Worm (Caenorhabditis elegans) whole organism, midembryonic: ENCODE measurements around the gene gcp-2.2.
A peak's percentile ranks its signal among the peaks of the same experiment; 100 is the strongest.

ENCODE experiments used
- T22C8.4 ChIP-seq: fragments of 200-800 bp; sonication (Bioruptor generic); IDR thresholded peaks from 2 replicates; pipeline ENCODE4 v1.3.6; 2022; ENCODE audit warnings: missing genetic modification characterization, missing compliant biosample characterization
- cog-1 ChIP-seq: sonication (generic microtip); optimal IDR thresholded peaks from 2 replicates; lab custom pipeline; 2016; ENCODE audit warnings: missing genetic modification characterization, missing compliant biosample characterization
- flt-1 ChIP-seq: fragments of 200-800 bp; sonication (Bioruptor generic); IDR thresholded peaks from 2 replicates; pipeline ENCODE4 v1.3.6; 2022; ENCODE audit warnings: missing genetic modification characterization, missing compliant biosample characterization
- klf-2 ChIP-seq: fragments of 200-800 bp; sonication (Bioruptor generic); conservative IDR thresholded peaks from 2 replicates; pipeline ENCODE4 v1.3.6; 2022; ENCODE audit warnings: missing genetic modification reagents, missing genetic modification characterization, missing compliant biosample characterization
- med-1 ChIP-seq: sonication (generic microtip); optimal IDR thresholded peaks from 2 replicates; lab custom pipeline; 2017; ENCODE audit warnings: missing genetic modification characterization, mild to moderate bottlenecking, missing compliant biosample characterization, antibody characterized with exemption, missing genetic modification reagents; ENCODE audit not compliant: insufficient read depth
- ref-1 ChIP-seq: fragments of 200-800 bp; sonication (Bioruptor generic); conservative IDR thresholded peaks from 2 replicates; pipeline ENCODE4 v1.3.6; 2022; ENCODE audit warnings: missing genetic modification reagents, missing genetic modification characterization, missing compliant biosample characterization
- tab-1 ChIP-seq: fragments of 200-800 bp; sonication (Bioruptor generic); IDR thresholded peaks from 2 replicates; pipeline ENCODE4 v1.3.6; 2022; ENCODE audit warnings: missing genetic modification characterization, missing compliant biosample characterization
- ztf-23 ChIP-seq: fragments of 200-800 bp; sonication (Bioruptor generic); IDR thresholded peaks from 2 replicates; pipeline ENCODE4 v1.3.6; 2022; ENCODE audit warnings: missing genetic modification reagents, missing genetic modification characterization, missing compliant biosample characterization
- ztf-29 ChIP-seq: fragments of 200-800 bp; sonication (Bioruptor generic); IDR thresholded peaks from 2 replicates; pipeline ENCODE4 v1.3.6; 2022; ENCODE audit warnings: missing genetic modification reagents, missing genetic modification characterization, missing compliant biosample characterization

gcp-2.2 gene

ce11 chrX:11546445-11547275 is 9.1 kb downstream of the gcp-2.2 start, which contains the start of gene selt-1.1:
TSS of gene selt-1.1 (minus strand) at chrX:11546495.
- peak; percentile 86 for TF ChIP-seq T22C8.4 (GFP tag; lab: Robert Waterston, UW)
- peak; percentile 54 for TF ChIP-seq cog-1 (tag; lab: Kevin White, UChicago)
- no peak for TF ChIP-seq med-1 (GFP tag; lab: Kevin White, UChicago)

- no peak for TF ChIP-seq T22C8.4 (GFP tag; lab: Robert Waterston, UW)
- TF ChIP-seq med-1 (GFP tag; lab: Kevin White, UChicago) = no peak
- no peak for TF ChIP-seq klf-2 (GFP tag; lab: Robert Waterston, UW)
- TF ChIP-seq tab-1 (GFP tag; lab: Robert Waterston, UW) = no peak
- TF ChIP-seq ztf-29 (GFP tag; lab: Robert Waterston, UW) = no peak
- no peak for TF ChIP-seq flt-1
- TF ChIP-seq cog-1 (tag; lab: Kevin White, UChicago) = no peak
- TF ChIP-seq ref-1 (GFP tag; lab: Robert Waterston, UW) = no peak
- no peak for TF ChIP-seq ztf-23 (GFP tag; lab: Robert Waterston, UW)
These were observed 10.0 kb downstream of the gcp-2.2 start for ce11 chrX:11547442-11548023.

ce11 chrX:11548308-11548707 is 10.8 kb downstream of the gcp-2.2 start, which contains the start of gene mig-2:
TSS of gene mig-2 (plus strand) at chrX:11548608.
- TF ChIP-seq flt-1 (no peak), cog-1 (tag; lab: Kevin White, UChicago) (no peak), ztf-23 (GFP tag; lab: Robert Waterston, UW) (no peak), T22C8.4 (GFP tag; lab: Robert Waterston, UW) (no peak), klf-2 (GFP tag; lab: Robert Waterston, UW) (no peak), ref-1 (GFP tag; lab: Robert Waterston, UW) (no peak), ztf-29 (GFP tag; lab: Robert Waterston, UW) (no peak), tab-1 (GFP tag; lab: Robert Waterston, UW) (no peak), med-1 (GFP tag; lab: Kevin White, UChicago) (no peak)

- no peak for TF ChIP-seq ref-1 (GFP tag; lab: Robert Waterston, UW)
- TF ChIP-seq flt-1 = no peak
- no peak for TF ChIP-seq tab-1 (GFP tag; lab: Robert Waterston, UW)
- no peak for TF ChIP-seq ztf-23 (GFP tag; lab: Robert Waterston, UW)
These were observed 14.3 kb downstream of the gcp-2.2 start for ce11 chrX:11551808-11552207.

ce11 chrX:11552879-11553278 is 15.4 kb downstream of the gcp-2.2 start:
- TF ChIP-seq ztf-29 (GFP tag; lab: Robert Waterston, UW) = no peak
- no peak for TF ChIP-seq cog-1 (tag; lab: Kevin White, UChicago)
- TF ChIP-seq med-1 (GFP tag; lab: Kevin White, UChicago) = no peak
- TF ChIP-seq T22C8.4 (GFP tag; lab: Robert Waterston, UW) = no peak
- TF ChIP-seq tab-1 (GFP tag; lab: Robert Waterston, UW) = no peak
- TF ChIP-seq flt-1 = no peak
- no peak for TF ChIP-seq ref-1 (GFP tag; lab: Robert Waterston, UW)
- no peak for TF ChIP-seq ztf-23 (GFP tag; lab: Robert Waterston, UW)
- no peak for TF ChIP-seq klf-2 (GFP tag; lab: Robert Waterston, UW)

- TF ChIP-seq flt-1 (no peak), T22C8.4 (GFP tag; lab: Robert Waterston, UW) (no peak), klf-2 (GFP tag; lab: Robert Waterston, UW) (no peak), ztf-29 (GFP tag; lab: Robert Waterston, UW) (no peak), med-1 (GFP tag; lab: Kevin White, UChicago) (no peak), tab-1 (GFP tag; lab: Robert Waterston, UW) (no peak), ref-1 (GFP tag; lab: Robert Waterston, UW) (no peak), ztf-23 (GFP tag; lab: Robert Waterston, UW) (no peak), cog-1 (tag; lab: Kevin White, UChicago) (no peak)
These were observed 17.0 kb downstream of the gcp-2.2 start for ce11 chrX:11554522-11554921.

- no peak for TF ChIP-seq ztf-23 (GFP tag; lab: Robert Waterston, UW)
- no peak for TF ChIP-seq ref-1 (GFP tag; lab: Robert Waterston, UW)
- TF ChIP-seq T22C8.4 (GFP tag; lab: Robert Waterston, UW) = no peak
- TF ChIP-seq cog-1 (tag; lab: Kevin White, UChicago) = no peak
- no peak for TF ChIP-seq ztf-29 (GFP tag; lab: Robert Waterston, UW)
- no peak for TF ChIP-seq tab-1 (GFP tag; lab: Robert Waterston, UW)
- TF ChIP-seq flt-1 = no peak
- no peak for TF ChIP-seq klf-2 (GFP tag; lab: Robert Waterston, UW)
- no peak for TF ChIP-seq med-1 (GFP tag; lab: Kevin White, UChicago)
These were observed 17.5 kb downstream of the gcp-2.2 start for ce11 chrX:11555046-11555445.

- TF ChIP-seq cog-1 (tag; lab: Kevin White, UChicago) (no peak), klf-2 (GFP tag; lab: Robert Waterston, UW) (no peak), tab-1 (GFP tag; lab: Robert Waterston, UW) (no peak), flt-1 (no peak), med-1 (GFP tag; lab: Kevin White, UChicago) (no peak), ref-1 (GFP tag; lab: Robert Waterston, UW) (no peak), T22C8.4 (GFP tag; lab: Robert Waterston, UW) (no peak), ztf-23 (GFP tag; lab: Robert Waterston, UW) (no peak), ztf-29 (GFP tag; lab: Robert Waterston, UW) (no peak)
These were observed 18.1 kb downstream of the gcp-2.2 start for ce11 chrX:11555527-11556137.
